Fruit fly (Drosophila melanogaster): ENCODE measurements around the gene naz.

naz gene

DNA sequence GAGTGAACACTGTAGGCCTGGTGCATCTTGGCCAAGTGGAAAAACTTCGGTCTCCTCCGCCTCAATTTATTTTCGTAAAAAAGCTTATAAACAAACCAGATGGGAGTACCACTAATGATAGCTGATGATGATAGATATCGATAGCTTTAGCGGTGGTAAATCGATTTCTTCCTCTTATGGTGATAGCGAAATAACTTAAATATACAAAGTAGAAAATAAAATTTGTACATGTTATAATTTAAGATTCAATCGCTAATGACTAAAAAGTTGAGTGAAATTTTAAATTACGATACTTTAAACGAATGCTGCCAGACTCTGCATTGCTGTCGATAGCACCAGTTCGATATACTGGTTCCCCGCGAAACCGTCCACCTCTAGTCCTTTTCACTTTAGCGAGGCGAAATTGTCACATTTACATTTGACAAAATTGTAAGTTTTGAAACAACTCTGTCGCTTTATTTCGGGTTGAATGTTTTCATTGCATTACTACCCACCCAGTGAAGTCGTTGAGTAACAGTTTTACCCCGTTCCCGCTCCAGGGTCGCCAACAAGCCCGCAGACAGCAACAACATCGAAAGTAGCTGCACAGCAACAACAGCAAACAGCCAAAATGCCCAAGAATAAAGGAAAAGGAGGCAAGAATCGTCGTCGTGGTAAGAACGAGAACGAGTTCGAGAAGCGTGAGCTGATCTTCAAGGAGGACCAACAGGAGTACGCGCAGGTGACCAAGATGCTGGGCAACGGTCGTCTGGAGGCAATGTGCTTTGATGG, 54.2 kb downstream of the naz start, which contains the start of the genes Vps39 and eIF1A (continued):
- TF ChIP-seq Eip74EF (GFP tag; optimal IDR thresholded peaks at IDR 0.05) (no peak), cas (GFP tag; IDR thresholded peaks at IDR 0.05) (no peak), Neu2 (GFP tag; optimal IDR thresholded peaks at IDR 0.05; ENCODE audit: borderline replicate concordance) (no peak), lola (GFP tag; optimal IDR thresholded peaks at IDR 0.05) (peak in 1 of 3 experiments; percentile 24), CG11723 (GFP tag; optimal IDR thresholded peaks at IDR 0.05) (no peak), Asciz (GFP tag; optimal IDR thresholded peaks at IDR 0.05) (no peak), HLH3B (GFP tag; IDR thresholded peaks at IDR 0.05) (no peak; the same call in 1 of the 2 replicates), crp (GFP tag; optimal IDR thresholded peaks at IDR 0.05) (peak in 1 of 2 experiments; percentile 69), insv (GFP tag; optimal IDR thresholded peaks at IDR 0.05) (no peak), unpg (GFP tag; optimal IDR thresholded peaks at IDR 0.05) (peak; percentile 12), Lpt (GFP tag; optimal IDR thresholded peaks at IDR 0.05) (no peak), Side (GFP tag; optimal IDR thresholded peaks at IDR 0.05) (no peak), CG12219 (GFP tag; optimal IDR thresholded peaks at IDR 0.05) (no peak), esg (GFP tag; conservative IDR thresholded peaks at IDR 0.05) (no peak), h (optimal IDR thresholded peaks at IDR 0.05) (no peak), CG5245 (GFP tag; optimal IDR thresholded peaks at IDR 0.05) (no peak), gsb (GFP tag; IDR thresholded peaks at IDR 0.05) (no peak), CG11456 (GFP tag; IDR thresholded peaks at IDR 0.05) (peak; percentile 35; the same call in 1 of the 3 replicates), CG33213 (GFP tag; optimal IDR thresholded peaks at IDR 0.05) (peak; percentile 5), Bteb2 (GFP tag; optimal IDR thresholded peaks at IDR 0.05) (no peak), p53 (GFP tag; optimal IDR thresholded peaks at IDR 0.05) (peak; percentile 28), Rx (GFP tag; IDR thresholded peaks at IDR 0.05) (no peak), CG18599 (GFP tag; optimal IDR thresholded peaks at IDR 0.05) (peak; percentile 70), org-1 (GFP tag; optimal IDR thresholded peaks at IDR 0.05) (no peak), CG2199 (GFP tag; IDR thresholded peaks at IDR 0.05) (no peak), CG6791 (GFP tag; IDR thresholded peaks at IDR 0.05; ENCODE audit: partially characterized antibody) (peak; percentile 74; the same call in 2 of the 3 replicates), CG31388 (GFP tag; optimal IDR thresholded peaks at IDR 0.05) (no peak), chn (GFP tag; optimal IDR thresholded peaks at IDR 0.05) (peak; percentile 14), grau (tag; optimal IDR thresholded peaks at IDR 0.05) (no peak), pb (GFP tag; optimal IDR thresholded peaks at IDR 0.05) (no peak), knrl (GFP tag; IDR thresholded peaks at IDR 0.05; ENCODE audit: partially characterized antibody) (peak; percentile 92), Ravus (GFP tag; IDR thresholded peaks at IDR 0.05) (no peak), psq (GFP tag; optimal IDR thresholded peaks at IDR 0.05) (no peak), Sox100B (GFP tag; optimal IDR thresholded peaks at IDR 0.05) (no peak), CG34376 (GFP tag; optimal IDR thresholded peaks at IDR 0.05) (no peak), ranshi (GFP tag; IDR thresholded peaks at IDR 0.05) (no peak), Hr51 (GFP tag; optimal IDR thresholded peaks at IDR 0.05) (peak in 1 of 2 experiments; percentile 33), CG7745 (tag; optimal IDR thresholded peaks at IDR 0.05) (no peak), Sin3A (optimal IDR thresholded peaks at IDR 0.05) (peak; percentile 80), CG1603 (tag; optimal IDR thresholded peaks at IDR 0.05) (no peak), Gug (GFP tag; IDR thresholded peaks at IDR 0.05) (no peak; the same call in 3 of the 4 replicates), CG5953 (GFP tag; IDR thresholded peaks at IDR 0.05) (no peak), Atf6 (GFP tag; IDR thresholded peaks at IDR 0.05) (no peak), Six4 (GFP tag; optimal IDR thresholded peaks at IDR 0.05) (no peak), gem (tag; optimal IDR thresholded peaks at IDR 0.05) (no peak), CG2116 (GFP tag; optimal IDR thresholded peaks at IDR 0.05) (peak; percentile 80), ken (GFP tag; IDR thresholded peaks at IDR 0.05) (no peak), dmrt11E (tag; optimal IDR thresholded peaks at IDR 0.05) (no peak), CG8388 (GFP tag; optimal IDR thresholded peaks at IDR 0.05) (peak; percentile 24), CG17328 (GFP tag; IDR thresholded peaks at IDR 0.05) (no peak)

Measured in whole organism, embryonic.